Worm (Caenorhabditis elegans): Measurements from ENCODE around the gene far-3.

- TF ChIP-seq pha-4 (GFP tag; IDR thresholded peaks at IDR 0.05) (no peak), pha-4 (tag; optimal IDR thresholded peaks at IDR 0.05) (no peak), aly-2 (tag; optimal IDR thresholded peaks at IDR 0.05) (no peak), pqm-1 (tag; optimal IDR thresholded peaks at IDR 0.05) (no peak), fos-1 (tag; optimal IDR thresholded peaks at IDR 0.05) (no peak), sdz-12 (GFP tag; optimal IDR thresholded peaks at IDR 0.05) (no peak), Y75B8A.6 (GFP tag; IDR thresholded peaks at IDR 0.05) (no peak), R02D3.7 (tag; optimal IDR thresholded peaks at IDR 0.05) (no peak)
Measured at ce11 chrV:13006754-13007153, 9.4 kb upstream of the far-3 start.
